Worm (Caenorhabditis elegans): ENCODE measurements around the gene frpr-14.
A peak's percentile ranks its signal among the peaks of the same experiment; 100 is the strongest.

The frpr-14 gene

DNA sequence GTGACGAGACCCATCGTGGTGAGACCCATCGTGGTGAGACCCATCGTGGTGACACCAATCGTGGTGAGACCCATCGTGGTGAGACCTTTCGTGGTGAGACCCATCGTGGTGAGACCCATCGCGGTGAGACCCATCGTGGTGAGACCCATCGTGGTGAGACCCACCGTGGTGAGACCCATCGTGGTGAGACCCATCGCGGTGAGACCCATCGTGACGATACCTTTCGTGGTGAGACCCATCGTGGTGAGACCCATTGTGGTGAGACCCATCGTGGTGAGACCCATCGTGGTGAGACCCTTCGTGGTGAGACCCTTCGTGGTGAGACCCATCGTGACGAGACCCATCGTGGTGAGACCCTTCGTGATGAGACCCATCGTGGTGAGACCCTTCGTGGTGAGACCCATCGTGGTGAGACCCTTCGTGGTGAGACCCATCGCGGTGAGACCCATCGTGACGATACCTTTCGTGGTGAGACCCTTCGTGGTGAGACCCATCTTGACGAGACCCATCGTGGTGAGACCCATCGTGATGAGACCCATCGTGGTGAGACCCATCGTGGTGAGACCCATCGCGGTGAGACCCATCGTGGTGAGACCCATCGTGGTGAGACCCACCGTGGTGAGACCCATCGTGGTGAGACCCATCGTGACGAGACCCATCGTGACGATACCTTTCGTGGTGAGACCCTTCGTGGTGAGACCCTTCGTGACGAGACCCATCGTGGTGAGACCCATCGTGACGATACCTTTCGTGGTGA lies 46.2 kb downstream of the frpr-14 start (continued):
- TF ChIP-seq Y56A3A.18 (GFP tag; IDR thresholded peaks at IDR 0.05) (peak; percentile 12; the same call in 1 of the 2 replicates), dox-1 (GFP tag; IDR thresholded peaks at IDR 0.05) (peak; percentile 51; the same call in 1 of the 2 replicates), hsf-1 (GFP tag; IDR thresholded peaks at IDR 0.05) (peak; percentile 73; the same call in 1 of the 2 replicates), hmg-20 (GFP tag; IDR thresholded peaks at IDR 0.05) (0 out of 2 replicates have a peak, but pooled peaks have one; percentile 32)

DNA sequence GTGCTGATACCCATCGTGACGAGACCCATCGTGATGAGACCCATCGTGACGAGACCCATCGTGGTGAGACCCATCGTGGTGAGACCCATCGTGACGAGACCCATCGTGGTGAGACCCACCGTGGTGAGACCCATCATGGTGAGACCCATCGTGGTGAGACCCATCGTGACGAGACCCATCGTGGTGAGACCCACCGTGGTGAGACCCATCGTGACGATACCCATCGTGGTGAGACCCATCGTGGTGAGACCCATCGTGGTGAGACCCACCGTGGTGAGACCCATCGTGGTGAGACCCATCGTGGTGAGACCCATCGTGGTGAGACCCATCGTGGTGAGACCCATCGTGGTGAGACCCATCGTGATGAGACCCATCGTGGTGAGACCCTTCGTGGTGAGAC lies 47.7 kb downstream of the frpr-14 start:
- TF ChIP-seq F33H1.4 (GFP tag; IDR thresholded peaks at IDR 0.05) (peak; percentile 64; the same call in 1 of the 2 replicates), lin-26 (GFP tag; IDR thresholded peaks at IDR 0.05) (0 out of 2 replicates have a peak, but pooled peaks have one; percentile 11), ceh-91 (GFP tag; IDR thresholded peaks at IDR 0.05) (peak; percentile 44), egrh-3 (GFP tag; IDR thresholded peaks at IDR 0.05) (peak; percentile 50; the same call in 1 of the 2 replicates), D2030.7 (GFP tag; IDR thresholded peaks at IDR 0.05) (peak; percentile 18; the same call in 1 of the 2 replicates), madf-6 (GFP tag; IDR thresholded peaks at IDR 0.05) (0 out of 2 replicates have a peak, but pooled peaks have one; percentile 36), attf-6 (GFP tag; IDR thresholded peaks at IDR 0.05) (0 out of 2 replicates have a peak, but pooled peaks have one; percentile 45), F37B4.10 (GFP tag; IDR thresholded peaks at IDR 0.05) (0 out of 2 replicates have a peak, but pooled peaks have one; percentile 44), aptf-2 (GFP tag; conservative IDR thresholded peaks at IDR 0.05) (peak; percentile 21; the same call in 1 of the 2 replicates), ztf-25 (GFP tag; IDR thresholded peaks at IDR 0.05) (0 out of 2 replicates have a peak, but pooled peaks have one; percentile 12)

DNA sequence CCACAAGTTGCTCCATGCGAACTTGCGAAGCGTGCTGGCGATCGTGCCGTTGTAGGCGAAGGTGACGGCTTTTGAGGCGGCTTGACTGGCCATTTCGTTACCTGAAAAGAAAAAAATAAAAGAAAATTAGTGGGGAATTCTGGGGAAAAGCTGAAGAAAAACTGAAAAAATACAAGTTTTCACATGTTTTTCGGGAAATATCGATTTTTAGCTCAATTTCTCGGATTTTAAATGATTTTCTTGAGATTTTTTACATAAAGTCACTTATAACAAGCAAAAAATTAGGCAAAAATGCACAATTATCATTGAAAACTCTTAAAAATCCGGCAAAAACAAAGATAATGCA lies 50.2 kb downstream of the frpr-14 start, which contains the start of gene T02H6.11:
TSS of gene T02H6.11 (minus strand) at position 101 of the 346 bp plus-strand sequence.
- TF ChIP-seq nfya-1 (tag; optimal IDR thresholded peaks at IDR 0.05; ENCODE audit: borderline replicate concordance, insufficient read depth) (no peak), somi-1 (GFP tag; optimal IDR thresholded peaks at IDR 0.05) (no peak), unc-130 (GFP tag; optimal IDR thresholded peaks at IDR 0.05) (no peak), F55B11.4 (tag; optimal IDR thresholded peaks at IDR 0.05; ENCODE audit: borderline replicate concordance, insufficient read depth) (no peak)

DNA sequence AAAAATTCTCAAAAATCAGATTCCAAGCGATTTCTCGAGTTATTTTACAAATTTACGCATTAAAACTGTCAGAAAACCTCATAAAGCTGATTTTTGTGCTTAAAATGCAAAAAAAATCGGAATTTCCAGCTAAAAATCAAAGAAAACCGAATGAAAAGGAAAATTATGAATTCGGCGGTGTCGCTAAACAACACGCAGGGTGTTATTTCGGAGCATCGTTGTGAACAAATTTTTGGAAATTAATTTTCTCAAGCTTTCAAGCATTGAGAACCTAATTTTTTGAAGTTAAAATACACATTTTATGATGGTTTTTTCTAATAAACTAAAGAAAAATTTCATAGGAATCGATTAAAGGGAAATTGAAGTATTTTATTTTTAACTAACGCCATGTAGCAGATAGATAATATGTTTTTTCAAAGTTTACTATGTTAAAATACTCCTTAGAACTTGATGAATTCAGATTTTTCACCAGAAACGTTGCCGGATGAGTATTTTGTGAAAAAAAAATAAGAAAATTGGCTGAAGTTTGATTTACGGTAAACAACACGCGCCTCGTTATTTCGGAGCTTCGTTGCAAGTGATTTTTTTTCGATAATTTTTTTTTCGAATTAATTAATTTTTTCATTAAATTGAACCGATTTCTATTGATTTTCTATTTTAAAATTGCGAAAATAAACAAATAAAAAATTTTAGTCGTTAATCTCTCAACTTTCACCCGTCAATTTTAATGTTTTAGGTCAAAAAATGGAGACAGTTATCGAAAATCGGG lies 50.8 kb downstream of the frpr-14 start, which contains the start of gene thoc-1:
TSS of gene thoc-1 (plus strand) at position 737 of the 769 bp plus-strand sequence.
- no peak for TF ChIP-seq B0261.1 (tag; optimal IDR thresholded peaks at IDR 0.05)
- peak; percentile 85 for TF ChIP-seq attf-3 (GFP tag; conservative IDR thresholded peaks at IDR 0.05)
